Worm (Caenorhabditis elegans) whole organism, L2 larva: ENCODE measurements around the gene ZK686.5.

Experiments
- F13H6.1 ChIP-seq: sonication (generic microtip); optimal IDR thresholded peaks from 2 replicates; lab custom pipeline; 2016; ENCODE audit warnings: missing genetic modification characterization, missing compliant biosample characterization
- ama-1 ChIP-seq: fragments of 150-350 bp; optimal IDR thresholded peaks from 2 replicates; lab custom pipeline; 2018; ENCODE audit warnings: inconsistent platforms
- ceh-16 ChIP-seq: fragments of 150-350 bp; optimal IDR thresholded peaks from 2 replicates; lab custom pipeline; 2014; ENCODE audit warnings: missing biosample characterization, missing genetic modification characterization
- gmeb-1 ChIP-seq: fragments of 150-350 bp; optimal IDR thresholded peaks from 2 replicates; lab custom pipeline; 2014; ENCODE audit warnings: missing biosample characterization, missing genetic modification characterization
- nhr-77 ChIP-seq: fragments of 150-350 bp; optimal IDR thresholded peaks from 2 replicates; lab custom pipeline; 2014; ENCODE audit warnings: missing biosample characterization, missing genetic modification characterization
- skn-1 ChIP-seq: sonication (generic microtip); optimal IDR thresholded peaks from 2 replicates; lab custom pipeline; 2017; ENCODE audit warnings: missing biosample characterization, missing genetic modification characterization
- unc-62 ChIP-seq: fragments of 150-350 bp; optimal IDR thresholded peaks from 2 replicates; lab custom pipeline; 2014; ENCODE audit warnings: missing biosample characterization, missing genetic modification reagents, missing genetic modification characterization

DNA sequence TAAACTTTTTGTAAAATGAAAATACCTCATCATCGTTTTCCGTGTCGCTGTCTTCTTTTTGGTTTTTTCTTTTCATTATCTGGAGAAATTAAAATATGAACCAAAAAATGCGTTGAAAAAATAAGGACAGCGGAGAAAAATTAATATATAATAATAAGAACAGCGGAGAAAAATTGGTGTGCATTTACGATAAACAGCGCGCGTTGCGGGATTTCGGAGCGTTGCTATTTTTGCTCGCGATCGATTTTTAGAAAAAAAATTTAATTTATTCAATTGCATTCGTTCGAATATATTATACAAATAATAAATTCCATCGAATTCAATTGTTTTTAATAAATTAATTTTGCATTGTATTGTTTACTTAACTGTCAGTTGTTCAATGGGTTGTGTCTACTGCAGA lies 1.3 kb downstream of the ZK686.5 start, which contains the start of gene ZK686.2:
- TF ChIP-seq nhr-77 (tag; lab: Kevin White, UChicago) = no peak
- no peak for TF ChIP-seq ama-1 (lab: Kevin White, UChicago)
- TF ChIP-seq F13H6.1 = no peak
- TF ChIP-seq skn-1 (tag; lab: Kevin White, UChicago) = no peak
- no peak for TF ChIP-seq unc-62 (GFP tag; lab: Kevin White, UChicago)
- peak; percentile 47 for TF ChIP-seq gmeb-1 (tag; lab: Kevin White, UChicago)
- no peak for TF ChIP-seq ceh-16 (tag; lab: Kevin White, UChicago)
